Worm (Caenorhabditis elegans) whole organism, L1 larva: ENCODE measurements around the gene unc-132.

ENCODE experiments used
- alr-1 ChIP-seq: fragments of 200-800 bp; sonication (Bioruptor generic); optimal IDR thresholded peaks from 2 replicates; lab custom pipeline; 2018; ENCODE audit warnings: borderline replicate concordance, mild to moderate bottlenecking, missing genetic modification characterization, missing compliant biosample characterization
- ama-1 ChIP-seq: fragments of 150-350 bp; optimal IDR thresholded peaks from 2 replicates; lab custom pipeline; 2014
- elt-2 ChIP-seq: sonication (generic microtip); optimal IDR thresholded peaks from 2 replicates; lab custom pipeline; 2016; ENCODE audit warnings: missing genetic modification characterization, mild to moderate bottlenecking, inconsistent platforms, missing compliant biosample characterization, missing genetic modification reagents
- lin-13 ChIP-seq: fragments of 150-350 bp; optimal IDR thresholded peaks from 2 replicates; lab custom pipeline; 2014; ENCODE audit warnings: missing biosample characterization, missing genetic modification reagents, missing genetic modification characterization
- lin-35 ChIP-seq, 2 experiments: fragments of 150-350 bp; optimal IDR thresholded peaks; 2 replicates each; lab custom pipeline; 2014; ENCODE audit warnings: missing biosample characterization in 2 of 2, missing genetic modification characterization in 2 of 2, missing genetic modification reagents in 2 of 2
- nhr-20 ChIP-seq: sonication (generic microtip); optimal IDR thresholded peaks from 2 replicates; lab custom pipeline; 2016; ENCODE audit warnings: mild to moderate bottlenecking, missing genetic modification characterization, missing compliant biosample characterization
- nhr-237 ChIP-seq: fragments of 150-350 bp; optimal IDR thresholded peaks from 2 replicates; lab custom pipeline; 2014; ENCODE audit warnings: missing biosample characterization, missing genetic modification characterization
- nhr-76 ChIP-seq: sonication (generic microtip); optimal IDR thresholded peaks from 2 replicates; lab custom pipeline; 2017; ENCODE audit warnings: missing biosample characterization, missing genetic modification characterization
- pqm-1 ChIP-seq: sonication (generic microtip); optimal IDR thresholded peaks from 3 replicates; lab custom pipeline; 2017; ENCODE audit warnings: missing biosample characterization, missing genetic modification characterization
- skn-1 ChIP-seq: fragments of 150-350 bp; optimal IDR thresholded peaks from 2 replicates; lab custom pipeline; 2014; ENCODE audit warnings: missing biosample characterization, missing genetic modification characterization
- snpc-4 ChIP-seq: fragments of 150-350 bp; optimal IDR thresholded peaks from 2 replicates; lab custom pipeline; 2014; ENCODE audit warnings: missing biosample characterization, missing genetic modification characterization
- tbx-2 ChIP-seq: sonication (generic microtip); optimal IDR thresholded peaks from 2 replicates; lab custom pipeline; 2016; ENCODE audit warnings: missing genetic modification characterization, missing compliant biosample characterization
- unc-62 ChIP-seq: fragments of 150-350 bp; optimal IDR thresholded peaks from 2 replicates; lab custom pipeline; 2014; ENCODE audit warnings: missing biosample characterization, missing genetic modification reagents, missing genetic modification characterization
- ztf-11 ChIP-seq, 2 experiments: sonication (generic microtip); optimal IDR thresholded peaks; 2 replicates each; lab custom pipeline; 2016 to 2017; ENCODE audit warnings: missing genetic modification characterization in 2 of 2, missing biosample characterization in 1 of 2, missing compliant biosample characterization in 1 of 2

DNA sequence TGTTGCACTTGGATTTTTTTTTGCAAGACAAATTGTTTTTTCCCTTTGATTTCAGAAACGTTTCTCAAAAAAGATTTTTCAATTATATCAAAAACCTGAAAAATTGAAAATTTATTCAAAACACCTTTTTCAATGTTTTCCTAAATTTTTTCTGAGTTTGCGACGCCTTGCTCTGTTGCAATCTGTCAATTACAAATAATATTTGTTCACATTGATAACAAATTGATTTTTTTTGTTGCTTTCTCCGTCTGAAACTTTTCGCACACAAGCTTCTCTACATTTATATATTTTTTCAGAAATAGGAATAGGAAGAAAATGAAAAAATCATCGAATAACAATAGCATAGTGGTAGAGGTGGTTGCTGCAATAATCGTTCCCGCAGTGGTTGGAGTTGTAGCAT lies 18.4 kb upstream of the unc-132 start, which contains the start of gene Y39H10B.2:
- TF ChIP-seq lin-35 (GFP tag; optimal IDR thresholded peaks at IDR 0.05; lab: Kevin White, UChicago) (no peak), ama-1 (lab: Kevin White, UChicago) (no peak), ztf-11 (tag; optimal IDR thresholded peaks at IDR 0.05; lab: Kevin White, UChicago) (no peak), alr-1 (tag; lab: Kevin White, UChicago) (no peak), nhr-76 (no peak), unc-62 (GFP tag; lab: Kevin White, UChicago) (no peak), elt-2 (tag; lab: Kevin White, UChicago) (no peak), nhr-237 (no peak), snpc-4 (tag; lab: Kevin White, UChicago) (no peak), skn-1 (tag; lab: Kevin White, UChicago) (no peak), nhr-20 (tag; lab: Kevin White, UChicago) (no peak), tbx-2 (no peak), pqm-1 (no peak), lin-13 (GFP tag; lab: Kevin White, UChicago) (no peak)
